Worm (Caenorhabditis elegans): ENCODE results near the gene T09A5.14.

Gene T09A5.14

ce11 chrII:7870632-7871031, 38.5 kb downstream of the T09A5.14 start (continued):
- TF ChIP-seq cebp-2 (GFP tag; IDR thresholded peaks at IDR 0.05) = no peak
- TF ChIP-seq ceh-100 (GFP tag; IDR thresholded peaks at IDR 0.05) = peak; percentile 49; the same call in 1 of the 2 replicates
- TF ChIP-seq zim-3 (tag; optimal IDR thresholded peaks at IDR 0.05) = no peak
- TF ChIP-seq nfyb-1 (GFP tag; IDR thresholded peaks at IDR 0.05) = no peak
- no peak for TF ChIP-seq somi-1 (GFP tag; optimal IDR thresholded peaks at IDR 0.05)
- TF ChIP-seq sea-2 (GFP tag; IDR thresholded peaks at IDR 0.05) = no peak
- TF ChIP-seq madf-6 (GFP tag; IDR thresholded peaks at IDR 0.05) = peak; percentile 64
- TF ChIP-seq tbp1 (GFP tag; optimal IDR thresholded peaks at IDR 0.05) = peak; percentile 20
- TF ChIP-seq Y53G8AR.9 (GFP tag; conservative IDR thresholded peaks at IDR 0.05) = no peak
- no peak for TF ChIP-seq F37B4.10 (GFP tag; IDR thresholded peaks at IDR 0.05)
- 0 out of 2 replicates have a peak, but pooled peaks have one; percentile 37 for TF ChIP-seq B0336.3 (GFP tag; IDR thresholded peaks at IDR 0.05)
- no peak for TF ChIP-seq ZK185.1 (tag; optimal IDR thresholded peaks at IDR 0.05; ENCODE audit: poor library complexity, severe bottlenecking)
- no peak for TF ChIP-seq Y79H2A.3 (GFP tag; conservative IDR thresholded peaks at IDR 0.05)
- TF ChIP-seq lin-26 (GFP tag; IDR thresholded peaks at IDR 0.05) = peak; percentile 28; the same call in 1 of the 2 replicates
- TF ChIP-seq Y95B8A.8 (GFP tag; IDR thresholded peaks at IDR 0.05) = peak; percentile 18; the same call in 1 of the 2 replicates
- no peak for TF ChIP-seq nhr-120 (GFP tag; IDR thresholded peaks at IDR 0.05)
- TF ChIP-seq nfya-1 (tag; optimal IDR thresholded peaks at IDR 0.05; ENCODE audit: borderline replicate concordance, insufficient read depth) = no peak
- TF ChIP-seq rec-8 (tag; optimal IDR thresholded peaks at IDR 0.05) = no peak
- no peak for TF ChIP-seq F57C9.4 (tag; optimal IDR thresholded peaks at IDR 0.05)
- TF ChIP-seq madf-3 (GFP tag; IDR thresholded peaks at IDR 0.05) = no peak
- no peak for TF ChIP-seq nhr-179 (tag; optimal IDR thresholded peaks at IDR 0.05)
- TF ChIP-seq efl-1 (GFP tag; optimal IDR thresholded peaks at IDR 0.05) = no peak
- peak; percentile 73 for TF ChIP-seq attf-3 (GFP tag; conservative IDR thresholded peaks at IDR 0.05)
- no peak for TF ChIP-seq dpl-1 (GFP tag; optimal IDR thresholded peaks at IDR 0.05)
- TF ChIP-seq F23B12.7 (tag; optimal IDR thresholded peaks at IDR 0.05; ENCODE audit: insufficient read depth) = no peak
- TF ChIP-seq F33H1.4 (GFP tag; IDR thresholded peaks at IDR 0.05) = peak; percentile 30; the same call in 1 of the 2 replicates
- no peak for TF ChIP-seq unc-62 (GFP tag; optimal IDR thresholded peaks at IDR 0.05)
- TF ChIP-seq bed-1 (GFP tag; IDR thresholded peaks at IDR 0.05) = no peak
- TF ChIP-seq ceh-27 (GFP tag; optimal IDR thresholded peaks at IDR 0.05) = no peak
- no peak for TF ChIP-seq rcor-1 (GFP tag; IDR thresholded peaks at IDR 0.05)
- no peak for TF ChIP-seq aptf-2 (GFP tag; conservative IDR thresholded peaks at IDR 0.05)
- peak; percentile 1 for TF ChIP-seq ztf-18 (tag; optimal IDR thresholded peaks at IDR 0.05)
- TF ChIP-seq snpc-1.3 (tag; optimal IDR thresholded peaks at IDR 0.05; ENCODE audit: insufficient read depth) = no peak
- no peak for TF ChIP-seq aptf-3 (GFP tag; IDR thresholded peaks at IDR 0.05)
- TF ChIP-seq lin-54 (GFP tag; optimal IDR thresholded peaks at IDR 0.05) = peak; percentile 51
- TF ChIP-seq attf-6 (GFP tag; IDR thresholded peaks at IDR 0.05) = no peak
- TF ChIP-seq snpc-3.4 (tag; optimal IDR thresholded peaks at IDR 0.05) = no peak
- no peak for TF ChIP-seq hlh-26 (GFP tag; conservative IDR thresholded peaks at IDR 0.05)
- TF ChIP-seq ets-4 (GFP tag; optimal IDR thresholded peaks at IDR 0.05) = no peak
- TF ChIP-seq let-526 (GFP tag; IDR thresholded peaks at IDR 0.05) = no peak
- no peak for TF ChIP-seq C06A6.2 (GFP tag; conservative IDR thresholded peaks at IDR 0.05)
- TF ChIP-seq hrde-1 (tag; optimal IDR thresholded peaks at IDR 0.05; ENCODE audit: borderline replicate concordance) = peak; percentile 12
- no peak for TF ChIP-seq nhr-90 (tag; optimal IDR thresholded peaks at IDR 0.05)
- TF ChIP-seq pha-4 (tag; optimal IDR thresholded peaks at IDR 0.05) = no peak
- no peak for TF ChIP-seq ceh-58 (GFP tag; IDR thresholded peaks at IDR 0.05)
- no peak for TF ChIP-seq nfya-2 (GFP tag; IDR thresholded peaks at IDR 0.05)
- TF ChIP-seq dpff-1 (tag; optimal IDR thresholded peaks at IDR 0.05) = no peak
- TF ChIP-seq chd-7 (tag; optimal IDR thresholded peaks at IDR 0.05) = no peak

Data from whole organism, young adult.